Worm (Caenorhabditis elegans) whole organism, young adult: ENCODE data around the gene T06E6.15.

Experiments
- F57C9.4 ChIP-seq: sonication (generic microtip); optimal IDR thresholded peaks from 2 replicates; lab custom pipeline; 2017; ENCODE audit warnings: mild to moderate bottlenecking, missing genetic modification characterization, missing compliant biosample characterization
- Y79H2A.3 ChIP-seq: fragments of 200-800 bp; sonication (Bioruptor generic); conservative IDR thresholded peaks from 2 replicates; pipeline ENCODE4 v1.3.6; 2022; ENCODE audit warnings: missing genetic modification reagents, missing genetic modification characterization, missing compliant biosample characterization
- ZK185.1 ChIP-seq: sonication (generic microtip); optimal IDR thresholded peaks from 2 replicates; lab custom pipeline; 2016; ENCODE audit warnings: mild to moderate bottlenecking, missing genetic modification characterization, missing compliant biosample characterization; ENCODE audit not compliant: poor library complexity, severe bottlenecking
- akir-1 ChIP-seq: fragments of 200-800 bp; sonication (Bioruptor generic); optimal IDR thresholded peaks from 2 replicates; lab custom pipeline; 2018; ENCODE audit warnings: mild to moderate bottlenecking, missing genetic modification characterization, moderate library complexity, missing compliant biosample characterization
- attf-6 ChIP-seq: fragments of 200-800 bp; sonication (Bioruptor generic); IDR thresholded peaks from 2 replicates; pipeline ENCODE4 v1.3.6; 2022; ENCODE audit warnings: missing genetic modification reagents, missing genetic modification characterization, missing compliant biosample characterization
- bed-2 ChIP-seq: fragments of 200-800 bp; sonication (Bioruptor generic); IDR thresholded peaks from 2 replicates; pipeline ENCODE4 v1.3.6; 2022; ENCODE audit warnings: missing genetic modification reagents, missing genetic modification characterization, missing compliant biosample characterization
- ceh-27 ChIP-seq: fragments of 200-800 bp; sonication (Bioruptor generic); optimal IDR thresholded peaks from 2 replicates; lab custom pipeline; 2018; ENCODE audit warnings: mild to moderate bottlenecking, missing genetic modification characterization, moderate library complexity, missing compliant biosample characterization
- ceh-91 ChIP-seq: fragments of 200-800 bp; sonication (Bioruptor generic); IDR thresholded peaks from 2 replicates; pipeline ENCODE4 v1.3.6; 2022; ENCODE audit warnings: missing genetic modification reagents, missing genetic modification characterization, missing compliant biosample characterization
- dox-1 ChIP-seq: fragments of 200-800 bp; sonication (Bioruptor generic); IDR thresholded peaks from 2 replicates; pipeline ENCODE4 v1.3.6; 2022; ENCODE audit warnings: missing genetic modification reagents, missing genetic modification characterization, missing compliant biosample characterization
- dpff-1 ChIP-seq: sonication (generic microtip); optimal IDR thresholded peaks from 2 replicates; lab custom pipeline; 2017; ENCODE audit warnings: mild to moderate bottlenecking, missing genetic modification characterization, missing compliant biosample characterization
- efl-1 ChIP-seq: fragments of 150-350 bp; optimal IDR thresholded peaks from 2 replicates; lab custom pipeline; 2014; ENCODE audit warnings: missing biosample characterization, missing genetic modification reagents, missing genetic modification characterization
- egl-18 ChIP-seq: fragments of 200-800 bp; sonication (Bioruptor generic); IDR thresholded peaks from 2 replicates; pipeline ENCODE4 v1.3.6; 2022; ENCODE audit warnings: missing genetic modification reagents, missing genetic modification characterization, missing compliant biosample characterization
- hlh-26 ChIP-seq: fragments of 200-800 bp; sonication (Bioruptor generic); conservative IDR thresholded peaks from 2 replicates; pipeline ENCODE4 v1.3.6; 2022; ENCODE audit warnings: missing genetic modification reagents, missing genetic modification characterization, missing compliant biosample characterization
- hrde-1 ChIP-seq: sonication (generic microtip); optimal IDR thresholded peaks from 2 replicates; lab custom pipeline; 2016; ENCODE audit warnings: missing genetic modification characterization, mild to moderate bottlenecking, missing compliant biosample characterization, moderate library complexity, missing genotype, missing genetic modification reagents, borderline replicate concordance
- lir-1 ChIP-seq: fragments of 200-800 bp; sonication (Bioruptor generic); conservative IDR thresholded peaks from 2 replicates; pipeline ENCODE4 v1.3.6; 2022; ENCODE audit warnings: missing genetic modification reagents, missing genetic modification characterization, missing compliant biosample characterization
- lsl-1 ChIP-seq: fragments of 200-800 bp; sonication (Bioruptor generic); optimal IDR thresholded peaks from 2 replicates; lab custom pipeline; 2018; ENCODE audit warnings: mild to moderate bottlenecking, missing genetic modification characterization, moderate library complexity, missing compliant biosample characterization
- lsy-27 ChIP-seq: sonication (generic microtip); optimal IDR thresholded peaks from 2 replicates; lab custom pipeline; 2017; ENCODE audit warnings: missing genetic modification characterization, mild to moderate bottlenecking, missing compliant biosample characterization, antibody characterized with exemption, missing genotype, borderline replicate concordance; ENCODE audit not compliant: insufficient read depth
- mel-28 ChIP-seq: sonication (generic microtip); optimal IDR thresholded peaks from 2 replicates; lab custom pipeline; 2016; ENCODE audit warnings: borderline replicate concordance, mild to moderate bottlenecking, missing genetic modification characterization, missing compliant biosample characterization
- nfya-2 ChIP-seq: fragments of 200-800 bp; sonication (Bioruptor generic); IDR thresholded peaks from 2 replicates; pipeline ENCODE4 v1.3.6; 2022; ENCODE audit warnings: missing genetic modification reagents, missing genetic modification characterization, missing compliant biosample characterization
- nhr-27 ChIP-seq: fragments of 200-800 bp; sonication (Bioruptor generic); optimal IDR thresholded peaks from 2 replicates; lab custom pipeline; 2018; ENCODE audit warnings: mild to moderate bottlenecking, missing genetic modification characterization, moderate library complexity, missing compliant biosample characterization
- nhr-80 ChIP-seq: sonication (generic microtip); optimal IDR thresholded peaks from 2 replicates; lab custom pipeline; 2016; ENCODE audit warnings: missing genetic modification characterization, missing compliant biosample characterization
- nhr-90 ChIP-seq: sonication (generic microtip); optimal IDR thresholded peaks from 2 replicates; lab custom pipeline; 2016; ENCODE audit warnings: missing genotype, mild to moderate bottlenecking, missing genetic modification characterization, missing compliant biosample characterization
- pha-4 ChIP-seq: fragments of 150-350 bp; sonication (generic microtip); optimal IDR thresholded peaks from 2 replicates; lab custom pipeline; 2014; ENCODE audit warnings: missing biosample characterization, missing genetic modification reagents, missing genetic modification characterization
- repo-1 ChIP-seq: sonication (generic microtip); optimal IDR thresholded peaks from 2 replicates; lab custom pipeline; 2017; ENCODE audit warnings: mild to moderate bottlenecking, missing genetic modification characterization, missing compliant biosample characterization
- rpc-1 ChIP-seq, 2 experiments: fragments of 150-350 bp in 1 of 2; sonication (generic microtip) in 1 of 2; optimal IDR thresholded peaks; 2 replicates each; lab custom pipeline; 2014 to 2018; ENCODE audit warnings: missing biosample characterization in 1 of 2, missing genetic modification characterization in 1 of 2, missing genetic modification reagents in 1 of 2, missing genotype in 1 of 2
- somi-1 ChIP-seq: fragments of 200-800 bp; sonication (Bioruptor generic); optimal IDR thresholded peaks from 2 replicates; lab custom pipeline; 2018; ENCODE audit warnings: mild to moderate bottlenecking, missing genetic modification characterization, missing compliant biosample characterization
- unc-130 ChIP-seq: sonication (generic microtip); optimal IDR thresholded peaks from 2 replicates; lab custom pipeline; 2016; ENCODE audit warnings: missing genetic modification reagents, missing genetic modification characterization, missing compliant biosample characterization
- unc-62 ChIP-seq: fragments of 150-350 bp; optimal IDR thresholded peaks from 2 replicates; lab custom pipeline; 2014; ENCODE audit warnings: missing biosample characterization, missing genetic modification reagents, missing genetic modification characterization
- ztf-18 ChIP-seq: sonication (generic microtip); optimal IDR thresholded peaks from 2 replicates; lab custom pipeline; 2016; ENCODE audit warnings: missing genotype, mild to moderate bottlenecking, missing genetic modification characterization, missing compliant biosample characterization
- ztf-22 ChIP-seq: fragments of 200-800 bp; sonication (Bioruptor generic); optimal IDR thresholded peaks from 2 replicates; lab custom pipeline; 2018; ENCODE audit warnings: mild to moderate bottlenecking, missing genetic modification characterization, moderate library complexity, missing compliant biosample characterization
- ztf-6 ChIP-seq: fragments of 200-800 bp; sonication (Bioruptor generic); IDR thresholded peaks from 2 replicates; pipeline ENCODE4 v1.3.6; 2022; ENCODE audit warnings: missing genetic modification reagents, missing genetic modification characterization, missing compliant biosample characterization

Gene T06E6.15

ce11 chrV:15445437-15445836 is 45.8 kb upstream of the T06E6.15 start, which contains the start of gene srh-239:
Gene srh-239 (plus strand): TSS chrV:15445737.
- TF ChIP-seq unc-130 (GFP tag; lab: Kevin White, UChicago) (no peak), lsl-1 (GFP tag; lab: Kevin White, UChicago) (no peak), ZK185.1 (tag; lab: Kevin White, UChicago) (no peak)
- TF ChIP-seq, all 124 proteins: peak for 0

- TF ChIP-seq nhr-27 (tag; lab: Kevin White, UChicago) (no peak), nhr-80 (tag; lab: Kevin White, UChicago) (peak; percentile 2)
- TF ChIP-seq, all 124 proteins: peak for 1
Measured at ce11 chrV:15444615-15445014, 45.0 kb upstream of the T06E6.15 start, which contains the start of gene T26H5.9. Gene T26H5.9 (plus strand): TSS chrV:15444916.

ce11 chrV:15444188-15444587 is 44.6 kb upstream of the T06E6.15 start, which contains the start of gene T26H5.11:
Gene T26H5.11 (minus strand): TSS chrV:15444288.
- no peak for TF ChIP-seq ceh-91 (GFP tag; lab: Robert Waterston, UW)
- TF ChIP-seq dox-1 (GFP tag; lab: Robert Waterston, UW): no peak
- TF ChIP-seq ztf-18 (tag; lab: Kevin White, UChicago): no peak
- no peak for TF ChIP-seq nfya-2
- TF ChIP-seq dpff-1 (tag; lab: Kevin White, UChicago): no peak
- TF ChIP-seq akir-1 (GFP tag; lab: Kevin White, UChicago): no peak

- TF ChIP-seq efl-1: no peak
- no peak for TF ChIP-seq ZK185.1 (tag; lab: Kevin White, UChicago)
- no peak for TF ChIP-seq ceh-27 (GFP tag; lab: Kevin White, UChicago)
- TF ChIP-seq repo-1: no peak
- TF ChIP-seq hrde-1 (tag; lab: Kevin White, UChicago): no peak
- TF ChIP-seq unc-62 (GFP tag; lab: Kevin White, UChicago): no peak
- no peak for TF ChIP-seq pha-4 (tag; lab: Kevin White, UChicago)
- no peak for TF ChIP-seq bed-2 (GFP tag; lab: Robert Waterston, UW)
- TF ChIP-seq hlh-26 (GFP tag; lab: Robert Waterston, UW): no peak
- no peak for TF ChIP-seq attf-6 (GFP tag; lab: Robert Waterston, UW)
- TF ChIP-seq F57C9.4 (tag; lab: Kevin White, UChicago): no peak
- TF ChIP-seq rpc-1 (optimal IDR thresholded peaks at IDR 0.05; lab: Kevin White, UChicago): no peak
- no peak for TF ChIP-seq rpc-1 (tag; optimal IDR thresholded peaks at IDR 0.05; lab: Kevin White, UChicago)
- no peak for TF ChIP-seq Y79H2A.3 (GFP tag; lab: Robert Waterston, UW)
- no peak for TF ChIP-seq somi-1 (GFP tag; lab: Kevin White, UChicago)
- no peak for TF ChIP-seq dox-1 (GFP tag; lab: Robert Waterston, UW)
- no peak for TF ChIP-seq egl-18 (GFP tag; lab: Robert Waterston, UW)
- TF ChIP-seq ztf-22: no peak
- no peak for TF ChIP-seq mel-28
Measured at ce11 chrV:15443708-15444107, 44.1 kb upstream of the T06E6.15 start, which contains the start of gene T26H5.10. Gene T26H5.10 (minus strand): TSS chrV:15443808.

ce11 chrV:15442384-15442783 is 42.8 kb upstream of the T06E6.15 start:
- TF ChIP-seq ztf-6 (GFP tag; lab: Robert Waterston, UW): no peak
- TF ChIP-seq ztf-22: no peak
- no peak for TF ChIP-seq lir-1 (GFP tag; lab: Robert Waterston, UW)
- no peak for TF ChIP-seq nhr-90 (tag; lab: Kevin White, UChicago)
- no peak for TF ChIP-seq hrde-1 (tag; lab: Kevin White, UChicago)
- TF ChIP-seq lsy-27 (tag; lab: Kevin White, UChicago): no peak
